Fruit fly (Drosophila melanogaster) whole organism, embryonic: ENCODE measurements around the gene ida.

ENCODE experiments used
- Awh ChIP-seq: fragments of 200-800 bp; sonication (Bioruptor generic); IDR thresholded peaks from 2 replicates; pipeline ENCODE4, ENCODE4 v1.3.6; 2022; ENCODE audit warnings: missing biosample characterization, missing genetic modification characterization
- CG10147 ChIP-seq: fragments of 200-800 bp; sonication (Bioruptor generic); optimal IDR thresholded peaks from 2 replicates; lab custom pipeline; 2019; ENCODE audit warnings: missing biosample characterization, mild to moderate bottlenecking, missing genetic modification characterization, moderate library complexity
- CG1024 ChIP-seq: fragments of 200-800 bp; sonication (Bioruptor generic); IDR thresholded peaks from 2 replicates; pipeline ENCODE4 v1.3.6; 2022; ENCODE audit warnings: missing biosample characterization, missing genetic modification characterization
- CG11247 ChIP-seq: fragments of 200-800 bp; sonication (Bioruptor generic); IDR thresholded peaks from 2 replicates; pipeline ENCODE4 v1.3.6; 2022; ENCODE audit warnings: missing biosample characterization, missing genetic modification characterization
- CG12104 ChIP-seq: fragments of 200-800 bp; sonication (Bioruptor generic); optimal IDR thresholded peaks from 3 replicates; lab custom pipeline; 2016; ENCODE audit warnings: missing biosample characterization, missing genetic modification characterization
- CG12391 ChIP-seq: fragments of 200-800 bp; sonication (Bioruptor generic); optimal IDR thresholded peaks from 3 replicates; lab custom pipeline; 2018; ENCODE audit warnings: missing biosample characterization, mild to moderate bottlenecking, missing genetic modification characterization, moderate library complexity
- CG13424 ChIP-seq: fragments of 200-800 bp; sonication (Bioruptor generic); optimal IDR thresholded peaks from 2 replicates; lab custom pipeline; 2019; ENCODE audit warnings: missing biosample characterization, mild to moderate bottlenecking, missing genetic modification characterization, moderate library complexity
- CG13894 ChIP-seq: fragments of 200-800 bp; sonication (Bioruptor generic); optimal IDR thresholded peaks from 3 replicates; lab custom pipeline; 2018; ENCODE audit warnings: missing biosample characterization, mild to moderate bottlenecking, missing genetic modification characterization, moderate library complexity
- CG14014 ChIP-seq: fragments of 200-800 bp; sonication (Bioruptor generic); IDR thresholded peaks from 2 replicates; pipeline ENCODE4 v1.3.6; 2022; ENCODE audit warnings: missing biosample characterization, missing genetic modification characterization
- CG15011 ChIP-seq: fragments of 200-800 bp; sonication (Bioruptor generic); optimal IDR thresholded peaks from 3 replicates; lab custom pipeline; 2018; ENCODE audit warnings: missing biosample characterization, mild to moderate bottlenecking, missing genetic modification characterization
- CG17612 ChIP-seq: fragments of 200-800 bp; sonication (Bioruptor generic); IDR thresholded peaks from 2 replicates; pipeline ENCODE4 v1.3.6; 2022; ENCODE audit warnings: missing biosample characterization, missing genetic modification characterization
- CG18599 ChIP-seq: fragments of 200-800 bp; sonication (Bioruptor generic); optimal IDR thresholded peaks from 3 replicates; lab custom pipeline; 2017; ENCODE audit warnings: missing biosample characterization, missing genetic modification characterization, mild to moderate bottlenecking, moderate library complexity, missing genetic modification reagents
- CG2120 ChIP-seq: fragments of 200-800 bp; sonication (Bioruptor generic); optimal IDR thresholded peaks from 3 replicates; lab custom pipeline; 2016; ENCODE audit warnings: missing biosample characterization, missing genetic modification characterization
- CG32767 ChIP-seq: fragments of 200-800 bp; sonication (Bioruptor generic); IDR thresholded peaks from 2 replicates; pipeline ENCODE4 v1.3.6; 2022; ENCODE audit warnings: missing biosample characterization, missing genetic modification characterization
- CG34376 ChIP-seq: fragments of 200-800 bp; sonication (Bioruptor generic); optimal IDR thresholded peaks from 2 replicates; lab custom pipeline; 2018; ENCODE audit warnings: missing biosample characterization, mild to moderate bottlenecking, missing genetic modification characterization
- CG6813 ChIP-seq: fragments of 200-800 bp; sonication (Bioruptor generic); optimal IDR thresholded peaks from 2 replicates; lab custom pipeline; 2017; ENCODE audit warnings: missing biosample characterization, missing genetic modification characterization, mild to moderate bottlenecking, moderate library complexity, missing genetic modification reagents
- CG7786 ChIP-seq: fragments of 200-800 bp; sonication (Bioruptor generic); optimal IDR thresholded peaks from 2 replicates; lab custom pipeline; 2016; ENCODE audit warnings: missing biosample characterization, missing genetic modification characterization
- CG9727 ChIP-seq: fragments of 200-800 bp; sonication (Bioruptor generic); optimal IDR thresholded peaks from 3 replicates; lab custom pipeline; 2017; ENCODE audit warnings: missing biosample characterization, mild to moderate bottlenecking, missing genetic modification characterization
- Chrac-16 ChIP-seq: fragments of 200-800 bp; sonication (Bioruptor generic); optimal IDR thresholded peaks from 3 replicates; lab custom pipeline; 2016; ENCODE audit warnings: missing biosample characterization, missing genetic modification characterization
- Hey ChIP-seq: fragments of 200-800 bp; sonication (Bioruptor generic); optimal IDR thresholded peaks from 3 replicates; lab custom pipeline; 2018; ENCODE audit warnings: missing biosample characterization, mild to moderate bottlenecking, missing genetic modification characterization
- HmgD ChIP-seq: fragments of 200-800 bp; sonication (Bioruptor generic); optimal IDR thresholded peaks from 3 replicates; lab custom pipeline; 2016; ENCODE audit warnings: missing biosample characterization, missing genetic modification characterization
- Hr51 ChIP-seq, 2 experiments: fragments of 200-800 bp; sonication (Bioruptor generic); optimal IDR thresholded peaks; 2 replicates in 1 of 2; 3 replicates in 1 of 2; lab custom pipeline; 2016 to 2018; ENCODE audit warnings: missing biosample characterization in 2 of 2, missing genetic modification characterization in 2 of 2, mild to moderate bottlenecking in 1 of 2, moderate library complexity in 1 of 2
- MESR4 ChIP-seq: fragments of 200-800 bp; sonication (Bioruptor generic); optimal IDR thresholded peaks from 2 replicates; lab custom pipeline; 2018; ENCODE audit warnings: missing biosample characterization, mild to moderate bottlenecking, missing genetic modification characterization, moderate library complexity
- NFAT ChIP-seq: fragments of 200-800 bp; sonication (Bioruptor generic); IDR thresholded peaks from 2 replicates; pipeline ENCODE4 v1.3.6; 2022; ENCODE audit warnings: missing biosample characterization, missing genetic modification characterization
- Poxn ChIP-seq: fragments of 200-800 bp; sonication (Bioruptor generic); IDR thresholded peaks from 2 replicates; pipeline ENCODE4 v1.3.6; 2022; ENCODE audit warnings: missing biosample characterization, missing genetic modification characterization
- Ptx1 ChIP-seq: fragments of 200-800 bp; sonication (Bioruptor generic); IDR thresholded peaks from 2 replicates; pipeline ENCODE4 v1.3.6; 2022; ENCODE audit warnings: missing biosample characterization, missing genetic modification characterization
- Rfx ChIP-seq: fragments of 200-800 bp; sonication (Bioruptor generic); IDR thresholded peaks from 2 replicates; pipeline ENCODE4 v1.3.6; 2022; ENCODE audit warnings: missing biosample characterization, missing genetic modification characterization
- Taf1 ChIP-seq: fragments of 200-800 bp; sonication (Bioruptor generic); IDR thresholded peaks from 2 replicates; pipeline ENCODE4 v1.3.6; 2022; ENCODE audit warnings: missing biosample characterization, missing genetic modification characterization
- Vsx1 ChIP-seq: fragments of 200-800 bp; sonication (Bioruptor generic); optimal IDR thresholded peaks from 2 replicates; lab custom pipeline; 2017; ENCODE audit warnings: missing biosample characterization, mild to moderate bottlenecking, missing genetic modification characterization, missing genetic modification reagents
- amos ChIP-seq: fragments of 200-800 bp; sonication (Bioruptor generic); IDR thresholded peaks from 2 replicates; pipeline ENCODE4 v1.3.6; 2022; ENCODE audit warnings: missing biosample characterization, missing genetic modification characterization; ENCODE audit not compliant: partially characterized antibody
- aop ChIP-seq: fragments of 200-800 bp; sonication (Bioruptor generic); IDR thresholded peaks from 2 replicates; pipeline ENCODE4 v1.3.6; 2022; ENCODE audit warnings: missing biosample characterization, missing genetic modification characterization
- croc ChIP-seq: fragments of 200-800 bp; sonication (Bioruptor generic); conservative IDR thresholded peaks from 3 replicates; pipeline ENCODE4 v1.3.6; 2022; ENCODE audit warnings: missing biosample characterization, missing genetic modification characterization
- dm ChIP-seq: fragments of 200-800 bp; sonication (Bioruptor generic); optimal IDR thresholded peaks from 3 replicates; lab custom pipeline; 2016; ENCODE audit warnings: missing biosample characterization, missing genetic modification characterization
- dmrt11E ChIP-seq: fragments of 200-800 bp; sonication (Bioruptor generic); optimal IDR thresholded peaks from 3 replicates; lab custom pipeline; 2018; ENCODE audit warnings: missing biosample characterization, mild to moderate bottlenecking, missing genetic modification characterization, moderate library complexity
- fu2 ChIP-seq: fragments of 200-800 bp; sonication (Bioruptor generic); optimal IDR thresholded peaks from 2 replicates; lab custom pipeline; 2016; ENCODE audit warnings: missing biosample characterization, missing genetic modification characterization
- gsb ChIP-seq: fragments of 200-800 bp; sonication (Bioruptor generic); IDR thresholded peaks from 2 replicates; pipeline ENCODE4 v1.3.6; 2022; ENCODE audit warnings: missing biosample characterization, missing genetic modification characterization
- hth ChIP-seq: fragments of >200 bp; optimal IDR thresholded peaks from 2 replicates; lab custom pipeline; 2017; ENCODE audit warnings: inconsistent platforms
- kni ChIP-seq: fragments of 200-800 bp; sonication (Bioruptor generic); optimal IDR thresholded peaks from 3 replicates; lab custom pipeline; 2017; ENCODE audit warnings: mild to moderate bottlenecking, missing biosample characterization, missing genetic modification reagents, missing genetic modification characterization
- lab ChIP-seq: fragments of 200-800 bp; sonication (Bioruptor generic); optimal IDR thresholded peaks from 3 replicates; lab custom pipeline; 2017; ENCODE audit warnings: missing biosample characterization, missing genetic modification characterization, mild to moderate bottlenecking, moderate library complexity, missing genetic modification reagents
- lbe ChIP-seq: fragments of 200-800 bp; sonication (Bioruptor generic); optimal IDR thresholded peaks from 2 replicates; lab custom pipeline; 2016; ENCODE audit warnings: missing biosample characterization, mild to moderate bottlenecking, missing genetic modification characterization
- maf-S ChIP-seq: fragments of 200-800 bp; sonication (Bioruptor generic); optimal IDR thresholded peaks from 2 replicates; lab custom pipeline; 2016; ENCODE audit warnings: missing biosample characterization, missing genetic modification characterization
- org-1 ChIP-seq: fragments of 200-800 bp; sonication (Bioruptor generic); optimal IDR thresholded peaks from 2 replicates; lab custom pipeline; 2017; ENCODE audit warnings: missing biosample characterization, missing genetic modification characterization
- pan ChIP-seq, 4 experiments: fragments of >200 bp in 3 of 4; fragments of 200-800 bp in 1 of 4; sonication (Bioruptor generic) in 1 of 4; optimal IDR thresholded peaks in 3 of 4; IDR thresholded peaks in 1 of 4; 2 replicates each; pipeline versions ENCODE4 v1.3.6 to Lab custom; 2017 to 2022; ENCODE audit warnings: missing biosample characterization in 2 of 4, missing genetic modification characterization in 2 of 4, mixed read lengths in 1 of 4
- peb ChIP-seq: fragments of 200-800 bp; sonication (Bioruptor generic); IDR thresholded peaks from 2 replicates; pipeline ENCODE4 v1.3.6; 2022; ENCODE audit warnings: missing biosample characterization, missing genetic modification characterization
- prd ChIP-seq, 3 experiments: fragments of >200 bp in 2 of 3; fragments of 200-800 bp in 1 of 3; sonication (Bioruptor generic) in 1 of 3; optimal IDR thresholded peaks in 2 of 3; IDR thresholded peaks in 1 of 3; 2 replicates in 2 of 3; 3 replicates in 1 of 3; pipeline versions ENCODE4 v1.3.6 to Lab custom; 2017 to 2022; ENCODE audit warnings: missing biosample characterization in 1 of 3, missing genetic modification characterization in 1 of 3
- slbo ChIP-seq: fragments of 200-800 bp; sonication (Bioruptor generic); IDR thresholded peaks from 2 replicates; pipeline ENCODE4 v1.3.6; 2022; ENCODE audit warnings: missing biosample characterization, missing genetic modification characterization
- stc ChIP-seq: fragments of 200-800 bp; sonication (Bioruptor generic); IDR thresholded peaks from 2 replicates; pipeline ENCODE4 v1.3.6; 2022; ENCODE audit warnings: missing biosample characterization, missing genetic modification characterization
- tll ChIP-seq, 2 experiments: fragments of 200-800 bp in 1 of 2; fragments of >200 bp in 1 of 2; sonication (Bioruptor generic) in 1 of 2; optimal IDR thresholded peaks; 2 replicates each; lab custom pipeline; 2017 to 2019; ENCODE audit warnings: missing biosample characterization in 2 of 2, missing genetic modification characterization in 2 of 2, mild to moderate bottlenecking in 1 of 2, moderate library complexity in 1 of 2
- trem ChIP-seq: fragments of 200-800 bp; optimal IDR thresholded peaks from 3 replicates; lab custom pipeline; 2019; ENCODE audit warnings: missing biosample characterization, mild to moderate bottlenecking, missing genetic modification characterization, moderate library complexity
- vfl ChIP-seq: fragments of 200-800 bp; sonication (Bioruptor generic); optimal IDR thresholded peaks from 2 replicates; lab custom pipeline; 2016; ENCODE audit warnings: missing biosample characterization, missing genetic modification characterization

Gene ida

dm6 chr3L:3898978-3899377, 6.2 kb upstream of the ida start, which contains the start of gene Ccz1 (continued):
- TF ChIP-seq CG13894 (tag; lab: Kevin White, UChicago) (no peak), kni (peak; percentile 71), CG7786 (GFP tag; lab: Kevin White, UChicago) (peak; percentile 61), CG9727 (GFP tag; lab: Kevin White, UChicago) (peak; percentile 71), CG32767 (GFP tag; lab: Robert Waterston, UW) (no peak), lbe (GFP tag; lab: Kevin White, UChicago) (peak; percentile 69), tll (GFP tag; optimal IDR thresholded peaks at IDR 0.05; lab: Kevin White, UChicago) (no peak), CG11247 (GFP tag; lab: Robert Waterston, UW) (no peak), slbo (GFP tag; lab: Robert Waterston, UW) (no peak), fu2 (GFP tag; lab: Kevin White, UChicago) (peak; percentile 54), CG1024 (GFP tag; lab: Robert Waterston, UW) (no peak), CG14014 (no peak), CG13424 (tag; lab: Kevin White, UChicago) (peak; percentile 71), prd (optimal IDR thresholded peaks at IDR 0.05; lab: Kevin White, UChicago) (no peak), prd (GFP tag; IDR thresholded peaks at IDR 0.05; lab: Robert Waterston, UW) (no peak), Awh (GFP tag; lab: Robert Waterston, UW) (no peak), Rfx (no peak), lab (GFP tag; lab: Kevin White, UChicago) (peak; percentile 80), CG15011 (peak; percentile 56), Hey (tag; lab: Kevin White, UChicago) (peak; percentile 46), HmgD (GFP tag; lab: Kevin White, UChicago) (peak; percentile 64), CG17612 (GFP tag; lab: Robert Waterston, UW) (no peak), Hr51 (GFP tag; optimal IDR thresholded peaks at IDR 0.05; lab: Kevin White, UChicago) (peak in 1 of 2 experiments; percentile 58), pan (optimal IDR thresholded peaks at IDR 0.05; lab: Kevin White, UChicago) (no peak), pan (GFP tag; optimal IDR thresholded peaks at IDR 0.05 in 1 of 2, IDR thresholded peaks at IDR 0.05 in 1 of 2) (no peak), amos (no peak), hth (lab: Kevin White, UChicago) (no peak), Poxn (no peak), CG12104 (GFP tag; lab: Kevin White, UChicago) (peak; percentile 70), Chrac-16 (no peak), Ptx1 (GFP tag; lab: Robert Waterston, UW) (no peak), CG10147 (GFP tag; lab: Kevin White, UChicago) (no peak), dm (GFP tag; lab: Kevin White, UChicago) (peak; percentile 43), MESR4 (GFP tag; lab: Kevin White, UChicago) (peak; percentile 37), CG6813 (GFP tag; lab: Kevin White, UChicago) (peak; percentile 37), dmrt11E (tag; lab: Kevin White, UChicago) (peak; percentile 45), gsb (GFP tag; lab: Robert Waterston, UW) (no peak), org-1 (GFP tag; lab: Kevin White, UChicago) (peak; percentile 25), CG12391 (peak; percentile 58), maf-S (GFP tag; lab: Kevin White, UChicago) (peak; percentile 71), trem (peak; percentile 58), Taf1 (GFP tag; lab: Robert Waterston, UW) (no peak), Vsx1 (GFP tag; lab: Kevin White, UChicago) (peak; percentile 30), stc (GFP tag; lab: Robert Waterston, UW) (no peak), croc (peak; percentile 18; the same call in 1 of the 3 replicates), CG2120 (GFP tag; lab: Kevin White, UChicago) (peak; percentile 79), vfl (peak; percentile 50), CG18599 (GFP tag; lab: Kevin White, UChicago) (peak; percentile 24), CG34376 (GFP tag; lab: Kevin White, UChicago) (peak; percentile 57), aop (GFP tag; lab: Robert Waterston, UW) (no peak), peb (GFP tag; lab: Robert Waterston, UW) (no peak), NFAT (GFP tag; lab: Robert Waterston, UW) (no peak)
